Fruit fly (Drosophila melanogaster) whole organism, embryonic: ENCODE results near the gene CG14851.
A peak's percentile ranks its signal among the peaks of the same experiment; 100 is the strongest.

ENCODE experiments used
- Atf-2 ChIP-seq: fragments of 200-800 bp; sonication (Bioruptor generic); optimal IDR thresholded peaks from 2 replicates; lab custom pipeline; 2016; ENCODE audit warnings: missing biosample characterization, missing genetic modification characterization
- CG10267 ChIP-seq: fragments of 200-800 bp; sonication (Bioruptor generic); optimal IDR thresholded peaks from 2 replicates; lab custom pipeline; 2018; ENCODE audit warnings: missing biosample characterization, mild to moderate bottlenecking, missing genetic modification characterization, moderate library complexity
- CG10366 ChIP-seq: fragments of 200-800 bp; sonication (Bioruptor generic); IDR thresholded peaks from 2 replicates; pipeline ENCODE4 v1.3.6; 2022; ENCODE audit warnings: missing biosample characterization, missing genetic modification characterization
- CG10654 ChIP-seq: fragments of 200-800 bp; sonication (Bioruptor generic); optimal IDR thresholded peaks from 2 replicates; lab custom pipeline; 2016; ENCODE audit warnings: missing biosample characterization, missing genetic modification characterization
- CG11456 ChIP-seq: fragments of 200-800 bp; sonication (Bioruptor generic); IDR thresholded peaks from 3 replicates; pipeline ENCODE4 v1.3.6; 2022; ENCODE audit warnings: missing biosample characterization, missing genetic modification characterization
- CG12299 ChIP-seq: fragments of 200-800 bp; sonication (Bioruptor generic); optimal IDR thresholded peaks from 2 replicates; lab custom pipeline; 2018; ENCODE audit warnings: missing biosample characterization, mild to moderate bottlenecking, missing genetic modification characterization
- CG15269 ChIP-seq: fragments of 200-800 bp; sonication (Bioruptor generic); optimal IDR thresholded peaks from 2 replicates; lab custom pipeline; 2018; ENCODE audit warnings: missing biosample characterization, mild to moderate bottlenecking, missing genetic modification characterization, moderate library complexity
- CG1529 ChIP-seq: fragments of 200-800 bp; sonication (Bioruptor generic); optimal IDR thresholded peaks from 3 replicates; lab custom pipeline; 2018; ENCODE audit warnings: missing biosample characterization, missing genetic modification characterization
- CG16863 ChIP-seq: fragments of 200-800 bp; sonication (Bioruptor generic); optimal IDR thresholded peaks from 3 replicates; lab custom pipeline; 2016; ENCODE audit warnings: missing biosample characterization, missing genetic modification characterization
- CG17328 ChIP-seq: fragments of 200-800 bp; sonication (Bioruptor generic); IDR thresholded peaks from 2 replicates; pipeline ENCODE4 v1.3.6; 2022; ENCODE audit warnings: missing biosample characterization, missing genetic modification characterization
- CG17829 ChIP-seq: fragments of 200-800 bp; optimal IDR thresholded peaks from 2 replicates; lab custom pipeline; 2019; ENCODE audit warnings: missing biosample characterization, mild to moderate bottlenecking, missing genetic modification characterization, moderate library complexity
- CG18764 ChIP-seq: fragments of 200-800 bp; sonication (Bioruptor generic); optimal IDR thresholded peaks from 3 replicates; lab custom pipeline; 2016; ENCODE audit warnings: missing biosample characterization, missing genetic modification characterization
- CG2129 ChIP-seq: fragments of 200-800 bp; sonication (Bioruptor generic); IDR thresholded peaks from 2 replicates; pipeline ENCODE4 v1.3.6; 2022; ENCODE audit warnings: missing biosample characterization, missing genetic modification characterization; ENCODE audit not compliant: partially characterized antibody
- CG2202 ChIP-seq: fragments of 200-800 bp; sonication (Bioruptor generic); optimal IDR thresholded peaks from 2 replicates; lab custom pipeline; 2018; ENCODE audit warnings: missing biosample characterization, mild to moderate bottlenecking, missing genetic modification characterization
- CG31224 ChIP-seq: fragments of 200-800 bp; sonication (Bioruptor generic); IDR thresholded peaks from 2 replicates; pipeline ENCODE4 v1.3.6; 2022; ENCODE audit warnings: missing biosample characterization, missing genetic modification characterization
- CG31441 ChIP-seq: fragments of 200-800 bp; sonication (Bioruptor generic); IDR thresholded peaks from 2 replicates; pipeline ENCODE4 v1.3.6; 2022; ENCODE audit warnings: missing biosample characterization, missing genetic modification characterization
- CG32772 ChIP-seq: fragments of 200-800 bp; sonication (Bioruptor generic); IDR thresholded peaks from 2 replicates; pipeline ENCODE4 v1.3.6; 2022; ENCODE audit warnings: missing biosample characterization, missing genetic modification characterization
- CG3726 ChIP-seq: fragments of 200-800 bp; sonication (Bioruptor generic); IDR thresholded peaks from 3 replicates; pipeline ENCODE4, ENCODE4 v1.3.6; 2022; ENCODE audit warnings: missing biosample characterization, missing genetic modification characterization
- CG6254 ChIP-seq: fragments of 200-800 bp; sonication (Bioruptor generic); optimal IDR thresholded peaks from 3 replicates; lab custom pipeline; 2017; ENCODE audit warnings: mild to moderate bottlenecking, missing biosample characterization, missing genetic modification reagents, missing genetic modification characterization
- CG7745 ChIP-seq: fragments of 200-800 bp; sonication (Bioruptor generic); optimal IDR thresholded peaks from 2 replicates; lab custom pipeline; 2018; ENCODE audit warnings: missing biosample characterization, mild to moderate bottlenecking, missing genetic modification characterization, moderate library complexity
- CG9876 ChIP-seq: fragments of 200-800 bp; sonication (Bioruptor generic); optimal IDR thresholded peaks from 2 replicates; lab custom pipeline; 2016; ENCODE audit warnings: missing biosample characterization, missing genetic modification characterization
- D19B ChIP-seq: fragments of 200-800 bp; sonication (Bioruptor generic); optimal IDR thresholded peaks from 2 replicates; lab custom pipeline; 2017; ENCODE audit warnings: missing biosample characterization, mild to moderate bottlenecking, missing genetic modification characterization
- Dfd ChIP-seq, 2 experiments: fragments of >200 bp; optimal IDR thresholded peaks; 2 replicates each; lab custom pipeline; 2017; ENCODE audit warnings: missing biosample characterization in 2 of 2, missing genetic modification characterization in 2 of 2
- GATAe ChIP-seq: fragments of 200-800 bp; sonication (Bioruptor generic); conservative IDR thresholded peaks from 2 replicates; pipeline ENCODE4 v1.3.6; 2022; ENCODE audit warnings: missing biosample characterization, missing genetic modification characterization
- Kr ChIP-seq: fragments of 200-800 bp; sonication (Bioruptor generic); optimal IDR thresholded peaks from 2 replicates; lab custom pipeline; 2017; ENCODE audit warnings: missing biosample characterization, mild to moderate bottlenecking, missing genetic modification characterization
- Mes4 ChIP-seq: fragments of 200-800 bp; sonication (Bioruptor generic); optimal IDR thresholded peaks from 2 replicates; lab custom pipeline; 2016; ENCODE audit warnings: missing biosample characterization, missing genetic modification characterization
- Pdp1 ChIP-seq, 2 experiments: fragments of 200-800 bp; sonication (Bioruptor generic); optimal IDR thresholded peaks; 3 replicates each; lab custom pipeline; 2016; ENCODE audit warnings: missing biosample characterization in 2 of 2, missing genetic modification characterization in 2 of 2, mild to moderate bottlenecking in 1 of 2, moderate library complexity in 1 of 2
- Rx ChIP-seq: fragments of 200-800 bp; sonication (Bioruptor generic); IDR thresholded peaks from 2 replicates; pipeline ENCODE4 v1.3.6; 2022; ENCODE audit warnings: missing biosample characterization, missing genetic modification characterization
- Sry-β ChIP-seq: fragments of 200-800 bp; sonication (Bioruptor generic); optimal IDR thresholded peaks from 2 replicates; lab custom pipeline; 2018; ENCODE audit warnings: missing biosample characterization, mild to moderate bottlenecking, missing genetic modification characterization, moderate library complexity
- Taf1 ChIP-seq: fragments of 200-800 bp; sonication (Bioruptor generic); IDR thresholded peaks from 2 replicates; pipeline ENCODE4 v1.3.6; 2022; ENCODE audit warnings: missing biosample characterization, missing genetic modification characterization
- Trl ChIP-seq, 3 experiments: fragments of >200 bp in 2 of 3; fragments of 200-800 bp in 1 of 3; sonication (Bioruptor generic) in 1 of 3; optimal IDR thresholded peaks; 2 replicates in 1 of 3; 3 replicates in 2 of 3; lab custom pipeline; 2016 to 2017; ENCODE audit warnings: missing biosample characterization in 1 of 3, missing genetic modification characterization in 1 of 3
- aop ChIP-seq: fragments of 200-800 bp; sonication (Bioruptor generic); IDR thresholded peaks from 2 replicates; pipeline ENCODE4 v1.3.6; 2022; ENCODE audit warnings: missing biosample characterization, missing genetic modification characterization
- bowl ChIP-seq: fragments of 200-800 bp; sonication (Bioruptor generic); IDR thresholded peaks from 2 replicates; pipeline ENCODE4 v1.3.6; 2022; ENCODE audit warnings: missing biosample characterization, missing genetic modification characterization
- cg ChIP-seq: fragments of 200-800 bp; sonication (Bioruptor generic); optimal IDR thresholded peaks from 3 replicates; lab custom pipeline; 2019; ENCODE audit warnings: missing biosample characterization, mild to moderate bottlenecking, missing genetic modification characterization, moderate library complexity
- ci ChIP-seq: fragments of 200-800 bp; sonication (Bioruptor generic); IDR thresholded peaks from 3 replicates; pipeline ENCODE4 v1.3.6; 2022; ENCODE audit warnings: missing biosample characterization, missing genetic modification characterization
- emc ChIP-seq: fragments of 200-800 bp; sonication (Bioruptor generic); optimal IDR thresholded peaks from 2 replicates; lab custom pipeline; 2016; ENCODE audit warnings: missing biosample characterization, missing genetic modification characterization
- fru ChIP-seq: fragments of >200 bp; optimal IDR thresholded peaks from 2 replicates; lab custom pipeline; 2017
- gcm ChIP-seq: fragments of 200-800 bp; sonication (Bioruptor generic); optimal IDR thresholded peaks from 2 replicates; lab custom pipeline; 2019; ENCODE audit warnings: missing biosample characterization, mild to moderate bottlenecking, missing genetic modification characterization, moderate library complexity
- grau ChIP-seq: fragments of 200-800 bp; optimal IDR thresholded peaks from 3 replicates; lab custom pipeline; 2019; ENCODE audit warnings: missing biosample characterization, mild to moderate bottlenecking, missing genetic modification characterization, moderate library complexity
- gsb ChIP-seq: fragments of 200-800 bp; sonication (Bioruptor generic); IDR thresholded peaks from 2 replicates; pipeline ENCODE4 v1.3.6; 2022; ENCODE audit warnings: missing biosample characterization, missing genetic modification characterization
- h ChIP-seq: fragments of >200 bp; optimal IDR thresholded peaks from 2 replicates; lab custom pipeline; 2017
- lilli ChIP-seq: fragments of 200-800 bp; sonication (Bioruptor generic); optimal IDR thresholded peaks from 3 replicates; lab custom pipeline; 2016; ENCODE audit warnings: missing biosample characterization, missing genetic modification characterization
- maf-S ChIP-seq: fragments of 200-800 bp; sonication (Bioruptor generic); optimal IDR thresholded peaks from 2 replicates; lab custom pipeline; 2016; ENCODE audit warnings: missing biosample characterization, missing genetic modification characterization
- otp ChIP-seq: fragments of 200-800 bp; sonication (Bioruptor generic); IDR thresholded peaks from 3 replicates; pipeline ENCODE4, ENCODE4 v1.3.6; 2022; ENCODE audit warnings: missing biosample characterization, missing genetic modification characterization
- pan ChIP-seq, 4 experiments: fragments of >200 bp in 3 of 4; fragments of 200-800 bp in 1 of 4; sonication (Bioruptor generic) in 1 of 4; optimal IDR thresholded peaks in 3 of 4; IDR thresholded peaks in 1 of 4; 2 replicates each; pipeline versions ENCODE4 v1.3.6 to Lab custom; 2017 to 2022; ENCODE audit warnings: missing biosample characterization in 2 of 4, missing genetic modification characterization in 2 of 4, mixed read lengths in 1 of 4
- pita ChIP-seq: fragments of 200-800 bp; sonication (Bioruptor generic); optimal IDR thresholded peaks from 2 replicates; lab custom pipeline; 2017; ENCODE audit warnings: missing biosample characterization, mild to moderate bottlenecking, missing genetic modification characterization
- sd ChIP-seq: fragments of 200-800 bp; sonication (Bioruptor generic); optimal IDR thresholded peaks from 3 replicates; lab custom pipeline; 2018; ENCODE audit warnings: missing biosample characterization, mild to moderate bottlenecking, missing genetic modification characterization, moderate library complexity
- tin ChIP-seq: fragments of 200-800 bp; sonication (Bioruptor generic); optimal IDR thresholded peaks from 3 replicates; lab custom pipeline; 2016; ENCODE audit warnings: missing biosample characterization, missing genetic modification characterization
- twi ChIP-seq: fragments of 200-800 bp; optimal IDR thresholded peaks from 2 replicates; lab custom pipeline; 2019; ENCODE audit warnings: missing biosample characterization, mild to moderate bottlenecking, missing genetic modification characterization, moderate library complexity
- wor ChIP-seq: fragments of 200-800 bp; sonication (Bioruptor generic); IDR thresholded peaks from 2 replicates; pipeline ENCODE4 v1.3.6; 2022; ENCODE audit warnings: missing biosample characterization, missing genetic modification characterization
- z ChIP-seq: fragments of 200-800 bp; sonication (Bioruptor generic); IDR thresholded peaks from 3 replicates; pipeline ENCODE4 v1.3.6; 2022; ENCODE audit warnings: missing biosample characterization, missing genetic modification characterization

CG14851 gene

dm6 chr3R:14558383-14558883, 3.7 kb upstream of the CG14851 start:
- TF ChIP-seq aop (0 out of 2 replicates have a peak, but pooled peaks have one; percentile 33), ci (GFP tag; lab: Robert Waterston, UW) (peak; percentile 88), bowl (peak; percentile 79), CG31224 (peak; percentile 69), CG16863 (GFP tag; lab: Kevin White, UChicago) (peak; percentile 86), sd (tag; lab: Kevin White, UChicago) (no peak), CG6254 (GFP tag; lab: Kevin White, UChicago) (peak; percentile 85), CG11456 (GFP tag; lab: Robert Waterston, UW) (peak; percentile 83), CG17829 (peak; percentile 92), Dfd (GFP tag; optimal IDR thresholded peaks at IDR 0.05; lab: Kevin White, UChicago) (no peak), CG2202 (tag; lab: Kevin White, UChicago) (peak; percentile 41), Atf-2 (GFP tag; lab: Kevin White, UChicago) (peak; percentile 88), otp (GFP tag; lab: Robert Waterston, UW) (peak; percentile 40; the same call in 1 of the 3 replicates), CG12299 (tag; lab: Kevin White, UChicago) (peak; percentile 88), CG3726 (GFP tag; lab: Robert Waterston, UW) (peak; percentile 65; the same call in 2 of the 3 replicates), Taf1 (peak; percentile 68), pan (optimal IDR thresholded peaks at IDR 0.05; lab: Kevin White, UChicago) (no peak), pan (GFP tag; optimal IDR thresholded peaks at IDR 0.05 in 1 of 2, IDR thresholded peaks at IDR 0.05 in 1 of 2) (peak in 1 of 2 experiments; percentile 91), emc (GFP tag; lab: Kevin White, UChicago) (peak; percentile 60), Trl (optimal IDR thresholded peaks at IDR 0.05; lab: Kevin White, UChicago) (peak in 1 of 2 experiments; percentile 84), Trl (GFP tag; optimal IDR thresholded peaks at IDR 0.05; lab: Kevin White, UChicago) (peak; percentile 82), gsb (GFP tag; lab: Robert Waterston, UW) (peak; percentile 65), Mes4 (GFP tag; lab: Kevin White, UChicago) (peak; percentile 87), cg (no peak), CG10267 (peak; percentile 84), lilli (peak; percentile 94), D19B (peak; percentile 87), wor (peak; percentile 86), CG31441 (peak; percentile 96), CG10366 (GFP tag; lab: Robert Waterston, UW) (peak; percentile 78), CG7745 (tag; lab: Kevin White, UChicago) (no peak), pita (no peak), CG18764 (GFP tag; lab: Kevin White, UChicago) (peak; percentile 78), CG9876 (GFP tag; lab: Kevin White, UChicago) (peak; percentile 69), Rx (GFP tag; lab: Robert Waterston, UW) (peak; percentile 66), Kr (no peak), CG15269 (tag; lab: Kevin White, UChicago) (peak; percentile 95), tin (peak; percentile 89), CG2129 (GFP tag; lab: Robert Waterston, UW) (no peak), h (no peak), gcm (GFP tag; lab: Kevin White, UChicago) (peak; percentile 91), maf-S (GFP tag; lab: Kevin White, UChicago) (peak; percentile 81), Sry-β (GFP tag; lab: Kevin White, UChicago) (peak; percentile 39), z (GFP tag; lab: Robert Waterston, UW) (0 out of 3 replicates have a peak, but pooled peaks have one; percentile 41), twi (peak; percentile 73), Pdp1 (GFP tag; optimal IDR thresholded peaks at IDR 0.05; lab: Kevin White, UChicago) (peak; percentile 82), CG10654 (GFP tag; lab: Kevin White, UChicago) (peak; percentile 84), CG1529 (GFP tag; lab: Kevin White, UChicago) (peak; percentile 88), CG32772 (GFP tag; lab: Robert Waterston, UW) (peak; percentile 71), CG17328 (GFP tag; lab: Robert Waterston, UW) (peak; percentile 67), fru (lab: Kevin White, UChicago) (no peak), grau (tag; lab: Kevin White, UChicago) (peak; percentile 93), GATAe (GFP tag; lab: Robert Waterston, UW) (no peak)
